Worm (Caenorhabditis elegans) whole organism, early embryonic: ENCODE results near the gene F20D6.2.

Source experiments
- B0310.2 ChIP-seq: sonication (generic microtip); optimal IDR thresholded peaks from 2 replicates; lab custom pipeline; 2016; ENCODE audit warnings: mild to moderate bottlenecking, missing genetic modification characterization, missing compliant biosample characterization
- F13C5.2 ChIP-seq: sonication (generic microtip); optimal IDR thresholded peaks from 2 replicates; lab custom pipeline; 2017; ENCODE audit warnings: mild to moderate bottlenecking, missing genetic modification characterization, inconsistent platforms, missing compliant biosample characterization
- aly-1 ChIP-seq: sonication (generic microtip); optimal IDR thresholded peaks from 2 replicates; lab custom pipeline; 2016; ENCODE audit warnings: missing genetic modification characterization, missing compliant biosample characterization
- ama-1 ChIP-seq: fragments of 150-350 bp; optimal IDR thresholded peaks from 2 replicates; lab custom pipeline; 2014
- ceh-13 ChIP-seq: fragments of 200-800 bp; sonication (Bioruptor generic); optimal IDR thresholded peaks from 2 replicates; lab custom pipeline; 2018; ENCODE audit warnings: mild to moderate bottlenecking, missing genetic modification characterization, missing compliant biosample characterization
- ceh-36 ChIP-seq: sonication (generic microtip); optimal IDR thresholded peaks from 2 replicates; lab custom pipeline; 2016; ENCODE audit warnings: missing genetic modification characterization, inconsistent platforms, missing compliant biosample characterization
- ets-7 ChIP-seq: sonication (generic microtip); optimal IDR thresholded peaks from 2 replicates; lab custom pipeline; 2016; ENCODE audit warnings: missing genotype, missing genetic modification characterization, missing compliant biosample characterization
- flt-1 ChIP-seq: fragments of 200-800 bp; sonication (Bioruptor generic); IDR thresholded peaks from 2 replicates; pipeline ENCODE4 v1.3.6; 2022; ENCODE audit warnings: missing genetic modification characterization, missing compliant biosample characterization
- hmbx-1 ChIP-seq: sonication (generic microtip); optimal IDR thresholded peaks from 2 replicates; lab custom pipeline; 2016; ENCODE audit warnings: mild to moderate bottlenecking, missing genetic modification characterization, missing compliant biosample characterization
- hmg-4 ChIP-seq: fragments of 200-800 bp; sonication (Bioruptor generic); optimal IDR thresholded peaks from 2 replicates; lab custom pipeline; 2018; ENCODE audit warnings: mild to moderate bottlenecking, missing genetic modification characterization, missing compliant biosample characterization
- hnd-1 ChIP-seq: sonication (generic microtip); optimal IDR thresholded peaks from 2 replicates; lab custom pipeline; 2016; ENCODE audit warnings: missing genetic modification characterization, missing compliant biosample characterization
- pes-1 ChIP-seq: fragments of 200-800 bp; sonication (Bioruptor generic); IDR thresholded peaks from 2 replicates; pipeline ENCODE4 v1.3.6; 2022; ENCODE audit warnings: missing genetic modification reagents, missing genetic modification characterization, missing compliant biosample characterization
- scrt-1 ChIP-seq: fragments of 200-800 bp; sonication (Bioruptor generic); IDR thresholded peaks from 2 replicates; pipeline ENCODE4 v1.3.6; 2022; ENCODE audit warnings: missing genetic modification characterization, missing compliant biosample characterization
- sea-1 ChIP-seq: fragments of 200-800 bp; sonication (Bioruptor generic); conservative IDR thresholded peaks from 2 replicates; pipeline ENCODE4 v1.3.6; 2022; ENCODE audit warnings: missing genetic modification characterization, missing compliant biosample characterization
- tbx-11 ChIP-seq: fragments of 200-800 bp; sonication (Bioruptor generic); IDR thresholded peaks from 2 replicates; pipeline ENCODE4 v1.3.6; 2022; ENCODE audit warnings: missing genetic modification characterization, missing compliant biosample characterization
- tbx-37 ChIP-seq: fragments of 200-800 bp; sonication (Bioruptor generic); conservative IDR thresholded peaks from 2 replicates; pipeline ENCODE4 v1.3.6; 2022; ENCODE audit warnings: missing genetic modification reagents, missing genetic modification characterization, missing compliant biosample characterization
- tra-4 ChIP-seq: sonication (generic microtip); optimal IDR thresholded peaks from 2 replicates; lab custom pipeline; 2017; ENCODE audit warnings: missing genetic modification characterization, missing compliant biosample characterization

F20D6.2 gene

DNA sequence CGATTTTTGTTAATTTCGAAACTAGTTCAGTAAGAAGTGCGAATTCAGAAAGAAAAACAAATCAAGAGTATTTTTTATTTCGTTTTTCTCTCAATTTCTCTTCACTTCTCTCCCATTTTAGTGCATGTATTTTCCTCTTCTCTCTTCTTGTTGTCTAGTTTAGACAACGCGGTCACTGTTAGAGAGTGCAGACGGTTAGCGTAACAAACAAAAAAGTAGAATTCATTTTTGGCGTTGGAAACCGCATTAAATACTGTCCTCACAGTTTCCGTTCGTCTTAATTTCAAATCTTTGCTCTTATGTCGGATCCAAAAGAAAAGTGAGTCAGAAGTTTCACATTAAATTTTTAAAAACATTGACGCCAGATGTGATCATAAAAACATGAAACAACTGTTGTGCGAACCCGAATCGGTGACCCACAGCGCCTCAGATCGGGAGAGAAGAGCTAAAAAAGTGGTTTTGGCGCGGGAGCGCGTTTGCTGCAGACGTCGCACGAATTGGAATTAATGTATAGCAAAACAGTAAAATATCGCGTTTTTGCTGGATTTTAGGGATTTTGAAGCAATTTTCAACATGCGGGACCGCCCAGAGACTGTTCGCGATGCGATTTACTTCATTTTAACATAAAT, 6.8 kb upstream of the F20D6.2 start, which contains the start of gene srp-7:
Gene srp-7 (plus strand): TSS at position 213 of the 629 bp plus-strand sequence.
- TF ChIP-seq hmbx-1 (no peak), scrt-1 (peak; percentile 36; the same call in 1 of the 2 replicates)

DNA sequence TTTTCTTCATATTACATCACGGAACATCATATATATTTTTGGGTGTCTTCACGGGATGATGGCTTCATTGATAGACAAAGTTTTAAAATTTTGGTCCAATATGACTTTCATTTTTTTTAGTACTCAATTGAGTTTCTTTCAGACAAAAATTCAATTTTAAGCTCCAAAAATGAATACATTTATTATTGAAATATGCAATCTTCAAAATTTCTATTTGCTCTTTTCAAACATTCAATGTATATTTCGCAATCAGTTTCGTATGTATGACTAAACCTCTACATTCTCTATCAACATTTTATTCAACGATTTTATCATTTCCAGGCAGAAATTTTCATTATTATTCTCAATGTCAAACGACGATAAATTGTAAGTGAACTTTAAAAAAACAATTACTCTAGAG, 2.5 kb upstream of the F20D6.2 start, which contains the start of gene srp-8:
Gene srp-8 (plus strand): TSS at position 301 of the 400 bp plus-strand sequence.
- TF ChIP-seq tra-4 (tag; lab: Kevin White, UChicago): no peak
- no peak for TF ChIP-seq hmg-4 (GFP tag; lab: Kevin White, UChicago)
- TF ChIP-seq B0310.2 (tag; lab: Kevin White, UChicago): no peak
- TF ChIP-seq scrt-1: no peak
- no peak for TF ChIP-seq F13C5.2 (tag; lab: Kevin White, UChicago)
- TF ChIP-seq ceh-13: no peak

DNA sequence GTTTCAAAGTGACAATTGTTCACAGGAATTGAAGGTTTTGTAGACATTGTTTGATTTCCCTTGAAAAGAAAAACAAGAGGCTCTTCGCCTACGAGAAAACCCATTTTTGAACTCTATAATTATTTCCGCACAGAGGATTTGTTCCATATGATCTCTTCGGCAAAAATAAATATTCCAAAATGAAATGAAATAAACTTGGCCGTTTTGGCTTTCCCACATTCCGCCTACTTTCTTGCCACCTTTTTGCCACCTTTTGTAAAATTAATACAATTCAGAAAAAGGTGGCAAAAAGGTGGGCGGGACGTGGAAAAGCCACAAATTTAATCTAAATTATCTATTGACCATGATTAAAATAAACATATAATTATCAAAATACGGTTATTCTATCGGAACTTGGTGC, 2.6 kb downstream of the F20D6.2 start, which contains the start of gene F20D6.15:
Gene F20D6.15 (minus strand): TSS at position 47 of the 400 bp plus-strand sequence.
- TF ChIP-seq tbx-37 (no peak), B0310.2 (tag; lab: Kevin White, UChicago) (no peak), ceh-36 (no peak)

DNA sequence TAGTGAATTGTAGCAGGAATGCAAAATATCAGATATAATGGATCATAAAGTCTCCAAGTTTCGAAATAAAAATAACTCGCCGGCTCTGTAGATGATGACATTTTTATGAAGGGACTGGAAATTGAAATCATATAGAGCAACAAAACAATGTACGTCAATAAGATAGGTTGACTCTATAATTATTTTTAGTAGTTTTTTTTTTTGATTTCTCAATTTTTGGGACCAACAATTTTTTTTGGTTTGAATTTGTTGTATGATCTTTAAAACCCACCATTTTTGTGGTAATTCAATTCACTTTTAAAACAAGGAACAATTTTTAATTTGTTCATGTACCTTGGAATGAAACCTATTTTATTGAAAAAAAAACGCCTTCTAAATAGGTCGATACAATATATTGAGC, 4.2 kb downstream of the F20D6.2 start, which contains the start of gene F20D6.12:
Gene F20D6.12 (minus strand): TSS at position 101 of the 400 bp plus-strand sequence.
- no peak for TF ChIP-seq hmbx-1
- no peak for TF ChIP-seq hnd-1 (tag; lab: Kevin White, UChicago)
- no peak for TF ChIP-seq F13C5.2 (tag; lab: Kevin White, UChicago)
- no peak for TF ChIP-seq B0310.2 (tag; lab: Kevin White, UChicago)
- TF ChIP-seq sea-1 (GFP tag; lab: Robert Waterston, UW): no peak
- no peak for TF ChIP-seq tbx-11
- TF ChIP-seq ceh-36: no peak
- no peak for TF ChIP-seq tra-4 (tag; lab: Kevin White, UChicago)
- TF ChIP-seq flt-1 (GFP tag; lab: Robert Waterston, UW): no peak
- TF ChIP-seq scrt-1: no peak
- TF ChIP-seq ets-7 (tag; lab: Kevin White, UChicago): no peak
- TF ChIP-seq ama-1 (lab: Kevin White, UChicago): no peak
- TF ChIP-seq tbx-37: no peak
- no peak for TF ChIP-seq ceh-13

DNA sequence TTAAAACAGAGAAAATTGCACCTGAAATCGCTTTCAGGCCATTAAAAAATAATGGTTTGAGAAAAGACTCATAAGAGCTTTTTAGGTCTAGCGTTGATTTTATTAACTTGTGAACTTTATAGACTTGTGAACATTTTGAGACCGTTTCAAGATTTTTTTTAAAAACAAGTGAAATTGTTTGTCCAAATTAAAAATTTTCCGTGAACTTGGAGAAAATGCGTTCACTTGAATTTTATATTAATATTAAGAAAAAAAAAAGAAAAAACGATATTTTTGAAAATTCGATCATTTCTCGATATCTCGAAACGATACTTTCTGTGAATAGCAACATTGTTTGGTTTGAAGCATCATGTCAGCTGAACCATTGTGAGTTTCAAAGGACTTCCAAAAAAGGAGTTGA, 4.6 kb downstream of the F20D6.2 start, which contains the start of gene F20D6.1:
Gene F20D6.1 (plus strand): TSS at position 301 of the 400 bp plus-strand sequence.
- TF ChIP-seq ceh-36 (no peak), aly-1 (tag; lab: Kevin White, UChicago) (no peak), tbx-11 (no peak), F13C5.2 (tag; lab: Kevin White, UChicago) (no peak), B0310.2 (tag; lab: Kevin White, UChicago) (no peak), hnd-1 (tag; lab: Kevin White, UChicago) (no peak), ets-7 (tag; lab: Kevin White, UChicago) (no peak), scrt-1 (no peak), tra-4 (tag; lab: Kevin White, UChicago) (no peak), tbx-37 (no peak), ceh-13 (no peak), pes-1 (GFP tag; lab: Robert Waterston, UW) (no peak), flt-1 (GFP tag; lab: Robert Waterston, UW) (no peak)

DNA sequence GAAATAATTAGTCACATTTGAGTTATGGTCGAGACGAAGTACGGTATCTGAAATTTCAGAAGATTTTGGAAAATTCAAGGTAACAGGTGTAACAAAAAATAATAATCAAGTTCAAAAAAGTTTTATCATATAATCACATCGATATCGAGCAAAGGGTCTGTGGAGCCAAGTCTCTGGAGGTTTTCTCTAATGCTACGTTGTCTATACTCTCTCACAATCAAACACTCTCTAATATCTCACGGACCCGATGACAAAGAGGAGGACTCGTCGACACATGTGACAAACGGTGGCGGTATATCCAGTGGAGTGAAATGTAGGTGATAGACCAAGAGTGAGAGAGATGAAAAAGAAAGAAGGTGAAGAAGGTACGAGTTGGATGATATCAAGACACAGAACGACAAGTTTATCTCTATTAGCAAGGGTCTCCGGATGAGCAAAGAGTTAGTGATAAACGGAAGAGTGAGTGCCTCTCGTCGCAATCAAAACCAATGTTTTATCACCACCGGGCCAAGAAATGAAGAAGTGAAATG, 10.1 kb downstream of the F20D6.2 start, which contains the start of gene F20D6.10:
Gene F20D6.10 (minus strand): TSS at position 51 of the 530 bp plus-strand sequence.
- TF ChIP-seq tbx-37 (no peak), tbx-11 (no peak), hnd-1 (tag; lab: Kevin White, UChicago) (no peak), aly-1 (tag; lab: Kevin White, UChicago) (no peak), flt-1 (GFP tag; lab: Robert Waterston, UW) (no peak), sea-1 (GFP tag; lab: Robert Waterston, UW) (no peak), pes-1 (GFP tag; lab: Robert Waterston, UW) (no peak), hmbx-1 (no peak), scrt-1 (no peak), ets-7 (tag; lab: Kevin White, UChicago) (no peak), F13C5.2 (tag; lab: Kevin White, UChicago) (no peak), hmg-4 (GFP tag; lab: Kevin White, UChicago) (no peak), B0310.2 (tag; lab: Kevin White, UChicago) (no peak), ceh-13 (no peak), ama-1 (lab: Kevin White, UChicago) (no peak), tra-4 (tag; lab: Kevin White, UChicago) (no peak), ceh-36 (no peak)

DNA sequence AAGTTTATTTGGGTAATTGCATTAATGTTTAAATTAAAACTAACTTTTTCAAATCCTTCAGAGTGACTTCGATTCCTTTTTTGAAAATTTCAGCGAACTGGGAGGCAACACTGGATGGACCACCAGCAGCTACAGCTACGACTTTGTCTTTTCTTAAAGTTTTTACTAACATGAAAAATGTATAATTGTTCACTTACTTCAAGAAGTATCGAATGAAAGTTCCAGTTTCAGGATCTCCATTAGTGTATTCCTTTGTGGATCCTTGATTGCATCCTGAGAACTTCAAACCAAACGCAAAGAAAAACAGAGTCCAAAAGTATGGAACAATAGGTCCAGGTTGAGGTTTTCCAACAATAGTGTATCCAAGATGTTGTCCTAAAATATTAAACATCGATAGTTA, 11.2 kb downstream of the F20D6.2 start:
- TF ChIP-seq hmg-4 (GFP tag; lab: Kevin White, UChicago) (no peak), tbx-11 (no peak)

DNA sequence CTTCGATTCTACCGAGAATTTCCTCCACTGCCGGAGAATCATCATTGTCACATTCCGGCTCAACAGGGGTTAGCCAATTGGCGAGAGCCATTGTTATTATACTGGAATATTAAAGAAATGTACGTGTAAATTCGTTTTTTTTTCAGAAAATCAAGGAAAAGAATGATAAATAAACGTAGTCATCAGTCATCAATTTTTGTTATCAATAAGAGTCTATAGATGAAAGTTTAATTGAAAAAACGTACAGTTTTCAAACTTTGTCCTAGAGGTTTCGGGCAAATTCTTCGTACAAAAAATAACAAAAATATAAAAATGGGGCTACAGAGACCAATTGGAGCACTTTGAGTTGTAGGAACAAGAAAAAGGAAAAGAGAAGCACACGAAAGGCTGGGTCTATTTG, 13.2 kb downstream of the F20D6.2 start, which contains the start of gene F20D6.11:
Gene F20D6.11 (minus strand): TSS at position 101 of the 400 bp plus-strand sequence.
- TF ChIP-seq aly-1 (tag; lab: Kevin White, UChicago) (no peak), tbx-11 (no peak), B0310.2 (tag; lab: Kevin White, UChicago) (no peak), ama-1 (lab: Kevin White, UChicago) (no peak), ceh-36 (no peak), flt-1 (GFP tag; lab: Robert Waterston, UW) (no peak), ceh-13 (no peak), hmg-4 (GFP tag; lab: Kevin White, UChicago) (no peak), ets-7 (tag; lab: Kevin White, UChicago) (no peak), F13C5.2 (tag; lab: Kevin White, UChicago) (no peak), sea-1 (GFP tag; lab: Robert Waterston, UW) (no peak), tbx-37 (no peak), hnd-1 (tag; lab: Kevin White, UChicago) (no peak), scrt-1 (no peak), hmbx-1 (no peak), tra-4 (tag; lab: Kevin White, UChicago) (no peak), pes-1 (GFP tag; lab: Robert Waterston, UW) (no peak)
